Worm (Caenorhabditis elegans): Measurements from ENCODE around the gene W02B12.11.
A peak's percentile ranks its signal among the peaks of the same experiment; 100 is the strongest.

W02B12.11 gene

ce11 chrII:11492843-11493242 is 19.2 kb downstream of the W02B12.11 start, which contains the start of gene hacl-1 (continued):
- peak; percentile 12 for TF ChIP-seq sma-9 (GFP tag; optimal IDR thresholded peaks at IDR 0.05)
- TF ChIP-seq sma-9 (tag; optimal IDR thresholded peaks at IDR 0.05), result no peak
- TF ChIP-seq unc-39 (tag; optimal IDR thresholded peaks at IDR 0.05), result no peak
- peak; percentile 63 for TF ChIP-seq crh-2 (tag; optimal IDR thresholded peaks at IDR 0.05)

ce11 chrII:11495307-11495706 is 21.6 kb downstream of the W02B12.11 start, which contains the start of the genes ooc-3 and B0334.4:
TSS of gene ooc-3 (minus strand) at chrII:11495321.
TSS of gene B0334.4 (plus strand) at chrII:11495692.
- TF ChIP-seq skn-1 (tag; optimal IDR thresholded peaks at IDR 0.05), result no peak
- TF ChIP-seq ztf-1 (GFP tag; conservative IDR thresholded peaks at IDR 0.05), result no peak
- TF ChIP-seq C34F6.9 (tag; optimal IDR thresholded peaks at IDR 0.05), result peak; percentile 66
- no peak for TF ChIP-seq peb-1 (tag; optimal IDR thresholded peaks at IDR 0.05)
- TF ChIP-seq sem-4 (tag; optimal IDR thresholded peaks at IDR 0.05), result no peak
- peak; percentile 9 for TF ChIP-seq ama-1 (optimal IDR thresholded peaks at IDR 0.05)
- TF ChIP-seq lsy-2 (tag; optimal IDR thresholded peaks at IDR 0.05), result peak; percentile 46 to 95
- peak; percentile 16 for TF ChIP-seq gmeb-1 (tag; optimal IDR thresholded peaks at IDR 0.05)
- peak; percentile 42 for TF ChIP-seq nhr-129 (tag; optimal IDR thresholded peaks at IDR 0.05)
- no peak for TF ChIP-seq lin-11 (tag; optimal IDR thresholded peaks at IDR 0.05)
- no peak for TF ChIP-seq nhr-12 (tag; optimal IDR thresholded peaks at IDR 0.05)

- TF ChIP-seq lin-39 (tag; optimal IDR thresholded peaks at IDR 0.05) (no peak), alr-1 (tag; optimal IDR thresholded peaks at IDR 0.05) (no peak), aly-2 (tag; optimal IDR thresholded peaks at IDR 0.05) (no peak), blmp-1 (tag; optimal IDR thresholded peaks at IDR 0.05; ENCODE audit: insufficient read depth) (no peak), lsy-2 (tag; optimal IDR thresholded peaks at IDR 0.05) (no peak), crh-2 (tag; optimal IDR thresholded peaks at IDR 0.05) (no peak), Y55F3AM.14 (GFP tag; optimal IDR thresholded peaks at IDR 0.05) (no peak), ztf-1 (GFP tag; conservative IDR thresholded peaks at IDR 0.05) (no peak), sem-4 (tag; optimal IDR thresholded peaks at IDR 0.05) (no peak), elt-3 (tag; optimal IDR thresholded peaks at IDR 0.05) (no peak), zag-1 (tag; optimal IDR thresholded peaks at IDR 0.05) (no peak), nhr-23 (tag; optimal IDR thresholded peaks at IDR 0.05) (no peak), C34F6.9 (tag; optimal IDR thresholded peaks at IDR 0.05) (no peak), nhr-21 (tag; optimal IDR thresholded peaks at IDR 0.05) (no peak), ama-1 (optimal IDR thresholded peaks at IDR 0.05) (no peak), nhr-11 (tag; optimal IDR thresholded peaks at IDR 0.05) (no peak)
Measured at ce11 chrII:11495806-11496205, 22.1 kb downstream of the W02B12.11 start.

- TF ChIP-seq nhr-23 (tag; optimal IDR thresholded peaks at IDR 0.05) (no peak), ceh-16 (tag; optimal IDR thresholded peaks at IDR 0.05) (no peak), R02D3.7 (tag; optimal IDR thresholded peaks at IDR 0.05) (no peak), sma-3 (GFP tag; optimal IDR thresholded peaks at IDR 0.05) (no peak), F13H6.1 (tag; optimal IDR thresholded peaks at IDR 0.05) (peak; percentile 43), mab-5 (tag; optimal IDR thresholded peaks at IDR 0.05) (peak; percentile 9), lsy-2 (tag; optimal IDR thresholded peaks at IDR 0.05) (peak in 1 of 2 experiments; percentile 34), nhr-237 (tag; optimal IDR thresholded peaks at IDR 0.05) (no peak), nhr-25 (tag; optimal IDR thresholded peaks at IDR 0.05) (no peak), fos-1 (tag; optimal IDR thresholded peaks at IDR 0.05) (no peak), sma-9 (GFP tag; optimal IDR thresholded peaks at IDR 0.05) (peak; percentile 17), sma-9 (tag; optimal IDR thresholded peaks at IDR 0.05) (no peak), unc-55 (GFP tag; optimal IDR thresholded peaks at IDR 0.05) (no peak), blmp-1 (tag; optimal IDR thresholded peaks at IDR 0.05; ENCODE audit: insufficient read depth) (no peak), lin-13 (GFP tag; optimal IDR thresholded peaks at IDR 0.05) (no peak), crh-2 (tag; optimal IDR thresholded peaks at IDR 0.05) (no peak), lin-11 (tag; optimal IDR thresholded peaks at IDR 0.05) (no peak)
Measured at ce11 chrII:11496767-11497166, 23.1 kb downstream of the W02B12.11 start, which contains the start of gene emc-5. TSS of gene emc-5 (plus strand) at chrII:11496780.

ce11 chrII:11497365-11497764 is 23.7 kb downstream of the W02B12.11 start, which contains the start of gene B0334.5:
TSS of gene B0334.5 (plus strand) at chrII:11497665.
- no peak for TF ChIP-seq egl-27 (tag; optimal IDR thresholded peaks at IDR 0.05)
- TF ChIP-seq lin-13 (GFP tag; optimal IDR thresholded peaks at IDR 0.05), result no peak
- TF ChIP-seq nhr-12 (tag; optimal IDR thresholded peaks at IDR 0.05), result no peak
- TF ChIP-seq nhr-6 (tag; optimal IDR thresholded peaks at IDR 0.05), result no peak
- TF ChIP-seq nhr-237 (tag; optimal IDR thresholded peaks at IDR 0.05), result no peak
- no peak for TF ChIP-seq mbf-1 (tag; optimal IDR thresholded peaks at IDR 0.05)
- TF ChIP-seq snpc-4 (tag; optimal IDR thresholded peaks at IDR 0.05), result no peak
- no peak for TF ChIP-seq zag-1 (tag; optimal IDR thresholded peaks at IDR 0.05)

All from whole organism, L2 larva.